Worm (Caenorhabditis elegans) whole organism, L1 larva: ENCODE results near the gene T28A8.2.

Experiments
- Y116A8C.19 ChIP-seq: sonication (generic microtip); optimal IDR thresholded peaks from 2 replicates; lab custom pipeline; 2016; ENCODE audit warnings: missing compliant biosample characterization, missing genetic modification characterization, borderline replicate concordance
- aha-1 ChIP-seq: fragments of 150-350 bp; optimal IDR thresholded peaks from 2 replicates; lab custom pipeline; 2014; ENCODE audit warnings: missing biosample characterization, missing genetic modification characterization
- ama-1 ChIP-seq: fragments of 150-350 bp; optimal IDR thresholded peaks from 2 replicates; lab custom pipeline; 2014
- blmp-1 ChIP-seq: fragments of 150-350 bp; optimal IDR thresholded peaks from 2 replicates; lab custom pipeline; 2014; ENCODE audit warnings: missing biosample characterization, missing genetic modification characterization
- ceh-88 ChIP-seq: fragments of 200-800 bp; sonication (Bioruptor generic); IDR thresholded peaks from 2 replicates; pipeline ENCODE4 v1.3.6; 2022; ENCODE audit warnings: missing genetic modification characterization, missing compliant biosample characterization
- dpl-1 ChIP-seq, 3 experiments: fragments of 150-350 bp in 2 of 3; sonication (generic microtip) in 1 of 3; optimal IDR thresholded peaks; 2 replicates each; lab custom pipeline; 2014 to 2017; ENCODE audit warnings: missing biosample characterization in 3 of 3, missing genetic modification characterization in 3 of 3, missing genetic modification reagents in 3 of 3
- dsc-1 ChIP-seq: sonication (generic microtip); optimal IDR thresholded peaks from 2 replicates; lab custom pipeline; 2016; ENCODE audit warnings: mild to moderate bottlenecking, missing genetic modification characterization, missing compliant biosample characterization
- efl-1 ChIP-seq, 4 experiments: fragments of 150-350 bp; optimal IDR thresholded peaks in 3 of 4; peaks in 1 of 4; 1 replicate in 1 of 4; 2 replicates in 3 of 4; lab custom pipeline; 2014; ENCODE audit warnings: missing biosample characterization in 2 of 4, missing genetic modification characterization in 2 of 4, missing genetic modification reagents in 2 of 4
- efl-3 ChIP-seq: fragments of 200-800 bp; sonication (Bioruptor generic); optimal IDR thresholded peaks from 2 replicates; lab custom pipeline; 2018; ENCODE audit warnings: mild to moderate bottlenecking, missing genetic modification characterization, missing compliant biosample characterization
- elt-2 ChIP-seq: sonication (generic microtip); optimal IDR thresholded peaks from 2 replicates; lab custom pipeline; 2016; ENCODE audit warnings: missing genetic modification characterization, mild to moderate bottlenecking, inconsistent platforms, missing compliant biosample characterization, missing genetic modification reagents
- elt-3 ChIP-seq, 6 experiments: fragments of 150-350 bp in 1 of 6; sonication (generic microtip); optimal IDR thresholded peaks; 2 replicates each; lab custom pipeline; 2017 to 2018; ENCODE audit warnings: missing biosample characterization in 6 of 6, missing genetic modification characterization in 6 of 6, inconsistent platforms in 1 of 6
- fkh-10 ChIP-seq: sonication (generic microtip); optimal IDR thresholded peaks from 2 replicates; lab custom pipeline; 2017; ENCODE audit warnings: missing biosample characterization, missing genetic modification reagents, missing genetic modification characterization
- fkh-8 ChIP-seq: sonication (generic microtip); optimal IDR thresholded peaks from 2 replicates; lab custom pipeline; 2016; ENCODE audit warnings: mild to moderate bottlenecking, missing genetic modification characterization, missing compliant biosample characterization
- fos-1 ChIP-seq: fragments of 150-350 bp; optimal IDR thresholded peaks from 2 replicates; lab custom pipeline; 2014; ENCODE audit warnings: missing biosample characterization, missing genetic modification characterization
- hlh-17 ChIP-seq: fragments of 200-800 bp; sonication (Bioruptor generic); optimal IDR thresholded peaks from 2 replicates; lab custom pipeline; 2018; ENCODE audit warnings: missing genetic modification characterization, mild to moderate bottlenecking, missing compliant biosample characterization, moderate library complexity, borderline replicate concordance
- hlh-4 ChIP-seq: sonication (generic microtip); optimal IDR thresholded peaks from 2 replicates; lab custom pipeline; 2016; ENCODE audit warnings: mild to moderate bottlenecking, missing genetic modification characterization, missing compliant biosample characterization
- irx-1 ChIP-seq: sonication (generic microtip); optimal IDR thresholded peaks from 2 replicates; lab custom pipeline; 2016; ENCODE audit warnings: missing genetic modification characterization, missing compliant biosample characterization
- isw-1 ChIP-seq: fragments of 200-800 bp; sonication (Bioruptor generic); IDR thresholded peaks from 2 replicates; pipeline ENCODE4 v1.3.6; 2022; ENCODE audit warnings: missing genetic modification characterization, missing compliant biosample characterization
- lin-13 ChIP-seq: fragments of 150-350 bp; optimal IDR thresholded peaks from 2 replicates; lab custom pipeline; 2014; ENCODE audit warnings: missing biosample characterization, missing genetic modification reagents, missing genetic modification characterization
- lin-14 ChIP-seq: fragments of 200-800 bp; sonication (Bioruptor generic); optimal IDR thresholded peaks from 2 replicates; lab custom pipeline; 2018; ENCODE audit warnings: mild to moderate bottlenecking, missing genetic modification characterization, moderate library complexity, missing compliant biosample characterization
- lin-15B ChIP-seq: fragments of 150-350 bp; sonication (generic microtip); optimal IDR thresholded peaks from 3 replicates; lab custom pipeline; 2014; ENCODE audit warnings: missing biosample characterization, missing genetic modification characterization
- lin-35 ChIP-seq, 2 experiments: fragments of 150-350 bp; optimal IDR thresholded peaks; 2 replicates each; lab custom pipeline; 2014; ENCODE audit warnings: missing biosample characterization in 2 of 2, missing genetic modification characterization in 2 of 2, missing genetic modification reagents in 2 of 2
- lsy-2 ChIP-seq, 2 experiments: fragments of 150-350 bp; optimal IDR thresholded peaks; 2 replicates each; lab custom pipeline; 2014; ENCODE audit warnings: missing biosample characterization in 2 of 2, missing genetic modification characterization in 2 of 2
- mef-2 ChIP-seq: fragments of 150-350 bp; optimal IDR thresholded peaks from 2 replicates; lab custom pipeline; 2014; ENCODE audit warnings: missing biosample characterization, missing genetic modification characterization
- mep-1 ChIP-seq: fragments of 150-350 bp; optimal IDR thresholded peaks from 2 replicates; lab custom pipeline; 2014; ENCODE audit warnings: missing biosample characterization, missing genetic modification characterization
- nhr-11 ChIP-seq: fragments of 150-350 bp; optimal IDR thresholded peaks from 2 replicates; lab custom pipeline; 2014; ENCODE audit warnings: missing biosample characterization, missing genetic modification characterization
- nhr-12 ChIP-seq: sonication (generic microtip); optimal IDR thresholded peaks from 2 replicates; lab custom pipeline; 2017; ENCODE audit warnings: missing biosample characterization, missing genetic modification characterization
- nhr-19 ChIP-seq: fragments of 200-800 bp; sonication (Bioruptor generic); conservative IDR thresholded peaks from 2 replicates; pipeline ENCODE4 v1.3.6; 2022; ENCODE audit warnings: missing genetic modification characterization, missing compliant biosample characterization
- nhr-20 ChIP-seq: sonication (generic microtip); optimal IDR thresholded peaks from 2 replicates; lab custom pipeline; 2016; ENCODE audit warnings: mild to moderate bottlenecking, missing genetic modification characterization, missing compliant biosample characterization
- nhr-71 ChIP-seq: sonication (generic microtip); optimal IDR thresholded peaks from 2 replicates; lab custom pipeline; 2016; ENCODE audit warnings: mild to moderate bottlenecking, missing genetic modification characterization, moderate library complexity, missing compliant biosample characterization
- nhr-84 ChIP-seq: sonication (generic microtip); optimal IDR thresholded peaks from 2 replicates; lab custom pipeline; 2017; ENCODE audit warnings: missing biosample characterization, missing genetic modification characterization
- nhr-85 ChIP-seq: sonication (generic microtip); peaks from one replicate; lab custom pipeline; 2016; ENCODE audit warnings: missing genetic modification characterization, inconsistent platforms, missing compliant biosample characterization
- pax-3 ChIP-seq: fragments of 200-800 bp; sonication (Bioruptor generic); optimal IDR thresholded peaks from 2 replicates; lab custom pipeline; 2018; ENCODE audit warnings: mild to moderate bottlenecking, missing genetic modification characterization, moderate library complexity, missing compliant biosample characterization
- pqm-1 ChIP-seq: sonication (generic microtip); optimal IDR thresholded peaks from 3 replicates; lab custom pipeline; 2017; ENCODE audit warnings: missing biosample characterization, missing genetic modification characterization
- snpc-4 ChIP-seq: fragments of 150-350 bp; optimal IDR thresholded peaks from 2 replicates; lab custom pipeline; 2014; ENCODE audit warnings: missing biosample characterization, missing genetic modification characterization
- sox-4 ChIP-seq: sonication (generic microtip); optimal IDR thresholded peaks from 2 replicates; lab custom pipeline; 2016; ENCODE audit warnings: missing genetic modification characterization, missing compliant biosample characterization
- sptf-1 ChIP-seq: fragments of 150-350 bp; optimal IDR thresholded peaks from 2 replicates; lab custom pipeline; 2014; ENCODE audit warnings: missing biosample characterization, missing genetic modification characterization
- sup-37 ChIP-seq: fragments of 200-800 bp; sonication (Bioruptor generic); optimal IDR thresholded peaks from 2 replicates; lab custom pipeline; 2018; ENCODE audit warnings: mild to moderate bottlenecking, missing genetic modification characterization, missing compliant biosample characterization
- swsn-7 ChIP-seq: sonication (generic microtip); optimal IDR thresholded peaks from 2 replicates; lab custom pipeline; 2016; ENCODE audit warnings: missing genetic modification characterization, missing compliant biosample characterization
- tbx-2 ChIP-seq: sonication (generic microtip); optimal IDR thresholded peaks from 2 replicates; lab custom pipeline; 2016; ENCODE audit warnings: missing genetic modification characterization, missing compliant biosample characterization
- tlp-1 ChIP-seq: fragments of 150-350 bp; optimal IDR thresholded peaks from 2 replicates; lab custom pipeline; 2014; ENCODE audit warnings: missing biosample characterization, missing genetic modification characterization
- unc-130 ChIP-seq: fragments of 150-350 bp; optimal IDR thresholded peaks from 2 replicates; lab custom pipeline; 2017; ENCODE audit warnings: missing biosample characterization, missing genetic modification characterization, inconsistent platforms
- unc-30 ChIP-seq: sonication (generic microtip); optimal IDR thresholded peaks from 2 replicates; lab custom pipeline; 2017; ENCODE audit warnings: missing biosample characterization, missing genetic modification characterization
- unc-62 ChIP-seq: fragments of 150-350 bp; optimal IDR thresholded peaks from 2 replicates; lab custom pipeline; 2014; ENCODE audit warnings: missing biosample characterization, missing genetic modification reagents, missing genetic modification characterization
- unc-86 ChIP-seq: sonication (generic microtip); optimal IDR thresholded peaks from 2 replicates; lab custom pipeline; 2016; ENCODE audit warnings: missing genetic modification characterization, missing compliant biosample characterization
- unc-98 ChIP-seq: fragments of 200-800 bp; sonication (Bioruptor generic); IDR thresholded peaks from 2 replicates; pipeline ENCODE4 v1.3.6; 2022; ENCODE audit warnings: missing genetic modification characterization, missing compliant biosample characterization
- zag-1 ChIP-seq: fragments of 150-350 bp; optimal IDR thresholded peaks from 2 replicates; lab custom pipeline; 2014; ENCODE audit warnings: missing biosample characterization, missing genetic modification characterization

The T28A8.2 gene

DNA sequence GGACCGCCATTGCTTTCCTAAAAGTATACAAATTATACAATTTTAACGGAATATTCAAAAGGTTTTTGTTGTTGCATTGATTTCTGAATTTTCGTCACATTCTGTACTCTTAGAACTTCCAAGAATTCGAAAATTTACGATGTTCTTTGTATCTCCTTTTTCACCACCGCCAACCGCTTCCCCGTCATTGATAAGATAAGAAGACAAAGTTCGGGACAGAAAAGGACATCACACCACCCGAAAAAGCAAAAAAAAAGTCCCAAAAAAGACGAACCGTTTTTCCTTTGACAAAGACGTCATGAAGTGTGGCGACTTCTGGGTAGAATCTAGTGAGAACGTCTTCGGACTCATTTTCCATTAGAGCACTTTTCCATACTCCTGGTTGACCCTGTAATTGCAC is 47.0 kb upstream of the T28A8.2 start:
- TF ChIP-seq unc-86 (tag; lab: Kevin White, UChicago): no peak
- peak; percentile 0 for TF ChIP-seq nhr-20 (tag; lab: Kevin White, UChicago)
- TF ChIP-seq ceh-88 (GFP tag; lab: Robert Waterston, UW): no peak
- TF ChIP-seq zag-1 (tag; lab: Kevin White, UChicago): no peak
- TF ChIP-seq elt-3 (tag; optimal IDR thresholded peaks at IDR 0.05; lab: Kevin White, UChicago): peak; percentile 0 to 88 (median 52)
- peak; percentile 17 for TF ChIP-seq elt-2 (tag; lab: Kevin White, UChicago)
- TF ChIP-seq nhr-19: no peak
- TF ChIP-seq lin-13 (GFP tag; lab: Kevin White, UChicago): no peak
- no peak for TF ChIP-seq unc-62 (GFP tag; lab: Kevin White, UChicago)
- TF ChIP-seq sup-37: no peak
- no peak for TF ChIP-seq fkh-10 (GFP tag; lab: Kevin White, UChicago)
- no peak for TF ChIP-seq nhr-84 (tag; lab: Kevin White, UChicago)
- TF ChIP-seq sox-4 (tag; lab: Kevin White, UChicago): no peak
- no peak for TF ChIP-seq fkh-8 (tag; lab: Kevin White, UChicago)
- TF ChIP-seq nhr-85 (tag; lab: Kevin White, UChicago): peak; percentile 58
- no peak for TF ChIP-seq efl-3 (GFP tag; lab: Kevin White, UChicago)
- TF ChIP-seq dsc-1: no peak
- no peak for TF ChIP-seq unc-30 (tag; lab: Kevin White, UChicago)
- TF ChIP-seq lin-14 (GFP tag; lab: Kevin White, UChicago): peak; percentile 24
- peak in 1 of 2 experiments; percentile 27 for TF ChIP-seq lin-35 (GFP tag; optimal IDR thresholded peaks at IDR 0.05; lab: Kevin White, UChicago)
- no peak for TF ChIP-seq irx-1 (tag; lab: Kevin White, UChicago)
- TF ChIP-seq nhr-12 (tag; lab: Kevin White, UChicago): no peak
- no peak for TF ChIP-seq nhr-11
- no peak for TF ChIP-seq pax-3 (tag; lab: Kevin White, UChicago)
- TF ChIP-seq nhr-71 (tag; lab: Kevin White, UChicago): peak; percentile 13
- no peak for TF ChIP-seq hlh-4
- TF ChIP-seq fos-1 (tag; lab: Kevin White, UChicago): no peak
- no peak for TF ChIP-seq lsy-2 (tag; optimal IDR thresholded peaks at IDR 0.05; lab: Kevin White, UChicago)
- TF ChIP-seq ama-1 (lab: Kevin White, UChicago): no peak
- no peak for TF ChIP-seq isw-1 (GFP tag; lab: Robert Waterston, UW)
- no peak for TF ChIP-seq snpc-4 (tag; lab: Kevin White, UChicago)
- TF ChIP-seq sptf-1 (tag; lab: Kevin White, UChicago): no peak
- TF ChIP-seq unc-130 (tag; lab: Kevin White, UChicago): no peak
- no peak for TF ChIP-seq pqm-1 (tag; lab: Kevin White, UChicago)
- TF ChIP-seq lin-15B: no peak
- TF ChIP-seq blmp-1 (tag; lab: Kevin White, UChicago): peak; percentile 8
- TF ChIP-seq mef-2 (tag; lab: Kevin White, UChicago): no peak
- no peak for TF ChIP-seq unc-98 (GFP tag; lab: Robert Waterston, UW)
- no peak for TF ChIP-seq tlp-1 (tag; lab: Kevin White, UChicago)
- TF ChIP-seq dpl-1 (GFP tag; optimal IDR thresholded peaks at IDR 0.05; lab: Kevin White, UChicago): peak in 1 of 3 experiments; percentile 14
- TF ChIP-seq mep-1: no peak
- no peak for TF ChIP-seq aha-1 (tag; lab: Kevin White, UChicago)
- no peak for TF ChIP-seq tbx-2 (tag; lab: Kevin White, UChicago)
- no peak for TF ChIP-seq swsn-7 (tag; lab: Kevin White, UChicago)
- no peak for TF ChIP-seq efl-1 (optimal IDR thresholded peaks at IDR 0.05; lab: Kevin White, UChicago)
- TF ChIP-seq efl-1 (GFP tag; optimal IDR thresholded peaks at IDR 0.05 in 1 of 2; lab: Kevin White, UChicago): peak in 1 of 2 experiments; percentile 66
- no peak for TF ChIP-seq Y116A8C.19 (tag; lab: Kevin White, UChicago)
- no peak for TF ChIP-seq hlh-17 (GFP tag; lab: Kevin White, UChicago)
- TF ChIP-seq, all 84 proteins: peak for 10
